Fruit fly (Drosophila melanogaster) whole organism, prepupa: Measurements from ENCODE around the gene CHKov1.

Experiments used
- CG10669 ChIP-seq: fragments of 200-800 bp; sonication (Bioruptor generic); optimal IDR thresholded peaks from 3 replicates; lab custom pipeline; 2018; ENCODE audit warnings: missing biosample characterization, mild to moderate bottlenecking, missing genetic modification characterization, moderate library complexity
- CG1621 ChIP-seq: fragments of 200-800 bp; sonication (Bioruptor generic); optimal IDR thresholded peaks from 3 replicates; lab custom pipeline; 2018; ENCODE audit warnings: missing biosample characterization, mild to moderate bottlenecking, missing genetic modification characterization
- CG31627 ChIP-seq: fragments of 200-800 bp; sonication (Bioruptor generic); optimal IDR thresholded peaks from 3 replicates; lab custom pipeline; 2016; ENCODE audit warnings: missing biosample characterization, missing genetic modification characterization
- CG32006 ChIP-seq: fragments of 200-800 bp; sonication (Bioruptor generic); optimal IDR thresholded peaks from 3 replicates; lab custom pipeline; 2017; ENCODE audit warnings: missing biosample characterization, mild to moderate bottlenecking, missing genetic modification characterization
- CG6163 ChIP-seq: fragments of 200-800 bp; sonication (Bioruptor generic); IDR thresholded peaks from 3 replicates; pipeline ENCODE4 v1.3.6; 2022; ENCODE audit warnings: missing biosample characterization, missing genetic modification characterization
- CG6792 ChIP-seq: fragments of 200-800 bp; sonication (Bioruptor generic); optimal IDR thresholded peaks from 3 replicates; lab custom pipeline; 2016; ENCODE audit warnings: missing biosample characterization, missing genetic modification characterization
- Eip78C ChIP-seq: fragments of 200-800 bp; sonication (Bioruptor generic); peaks from one replicate; lab custom pipeline; 2016; ENCODE audit warnings: missing biosample characterization, missing genetic modification characterization
- Hr4 ChIP-seq: fragments of 200-800 bp; sonication (Bioruptor generic); optimal IDR thresholded peaks from 3 replicates; lab custom pipeline; 2016; ENCODE audit warnings: missing biosample characterization, missing genetic modification characterization
- Lpt ChIP-seq: fragments of 200-800 bp; sonication (Bioruptor generic); optimal IDR thresholded peaks from 3 replicates; lab custom pipeline; 2016; ENCODE audit warnings: missing biosample characterization, missing genetic modification characterization
- fd59A ChIP-seq: fragments of 200-800 bp; sonication (Bioruptor generic); optimal IDR thresholded peaks from 2 replicates; lab custom pipeline; 2017; ENCODE audit warnings: missing biosample characterization, mild to moderate bottlenecking, missing genetic modification characterization, missing genetic modification reagents
- pdm3 ChIP-seq: fragments of 200-800 bp; sonication (Bioruptor generic); optimal IDR thresholded peaks from 3 replicates; lab custom pipeline; 2016; ENCODE audit warnings: missing biosample characterization, missing genetic modification characterization
- spab ChIP-seq: fragments of 200-800 bp; sonication (Bioruptor generic); optimal IDR thresholded peaks from 2 replicates; lab custom pipeline; 2017; ENCODE audit warnings: missing biosample characterization, mild to moderate bottlenecking, missing genetic modification characterization, missing genetic modification reagents
- svp ChIP-seq: fragments of 200-800 bp; sonication (Bioruptor generic); peaks from one replicate; lab custom pipeline; 2016; ENCODE audit warnings: missing biosample characterization, missing genetic modification characterization
- topi ChIP-seq: fragments of 200-800 bp; sonication (Bioruptor generic); optimal IDR thresholded peaks from 3 replicates; lab custom pipeline; 2016; ENCODE audit warnings: missing biosample characterization, missing genetic modification characterization

dm6 chr3R:25310843-25311242, 18.3 kb downstream of the CHKov1 start, which contains the start of gene CG31099:
- TF ChIP-seq pdm3 (no peak), CG10669 (GFP tag; lab: Kevin White, UChicago) (no peak), CG1621 (tag; lab: Kevin White, UChicago) (no peak), fd59A (GFP tag; lab: Kevin White, UChicago) (no peak), CG6792 (no peak), CG31627 (no peak), CG6163 (GFP tag; lab: Robert Waterston, UW) (no peak), spab (GFP tag; lab: Kevin White, UChicago) (no peak), svp (GFP tag; lab: Kevin White, UChicago) (no peak), Hr4 (no peak), Lpt (GFP tag; lab: Kevin White, UChicago) (no peak), CG32006 (no peak), topi (GFP tag; lab: Kevin White, UChicago) (no peak), Eip78C (no peak)
